Worm (Caenorhabditis elegans) whole organism, L2 larva: ENCODE measurements around the gene srh-277.
A peak's percentile ranks its signal among the peaks of the same experiment; 100 is the strongest.

ENCODE experiments used
- aly-2 ChIP-seq: fragments of 150-350 bp; optimal IDR thresholded peaks from 2 replicates; lab custom pipeline; 2014; ENCODE audit warnings: missing biosample characterization, missing genetic modification characterization
- ceh-16 ChIP-seq: fragments of 150-350 bp; optimal IDR thresholded peaks from 2 replicates; lab custom pipeline; 2014; ENCODE audit warnings: missing biosample characterization, missing genetic modification characterization
- egl-27 ChIP-seq: sonication (generic microtip); optimal IDR thresholded peaks from 3 replicates; lab custom pipeline; 2017; ENCODE audit warnings: missing biosample characterization, missing genetic modification reagents, missing genetic modification characterization
- elt-1 ChIP-seq: fragments of 150-350 bp; optimal IDR thresholded peaks from 2 replicates; lab custom pipeline; 2014; ENCODE audit warnings: missing biosample characterization, missing genetic modification characterization
- lin-13 ChIP-seq: fragments of 150-350 bp; optimal IDR thresholded peaks from 2 replicates; lab custom pipeline; 2014; ENCODE audit warnings: missing biosample characterization, missing genetic modification reagents, missing genetic modification characterization
- nhr-77 ChIP-seq: fragments of 150-350 bp; optimal IDR thresholded peaks from 2 replicates; lab custom pipeline; 2014; ENCODE audit warnings: missing biosample characterization, missing genetic modification characterization
- peb-1 ChIP-seq: fragments of 150-350 bp; optimal IDR thresholded peaks from 2 replicates; lab custom pipeline; 2014; ENCODE audit warnings: missing biosample characterization, missing genetic modification characterization
- snpc-4 ChIP-seq: fragments of 150-350 bp; optimal IDR thresholded peaks from 2 replicates; lab custom pipeline; 2014; ENCODE audit warnings: missing biosample characterization, missing genetic modification characterization
- unc-39 ChIP-seq: fragments of 150-350 bp; optimal IDR thresholded peaks from 2 replicates; lab custom pipeline; 2014; ENCODE audit warnings: missing biosample characterization, missing genetic modification characterization
- unc-55 ChIP-seq: fragments of 150-350 bp; sonication (generic microtip); optimal IDR thresholded peaks from 3 replicates; lab custom pipeline; 2014; ENCODE audit warnings: missing biosample characterization, missing genetic modification reagents, missing genetic modification characterization
- zag-1 ChIP-seq: fragments of 150-350 bp; optimal IDR thresholded peaks from 2 replicates; lab custom pipeline; 2014; ENCODE audit warnings: missing biosample characterization, missing genetic modification characterization

DNA sequence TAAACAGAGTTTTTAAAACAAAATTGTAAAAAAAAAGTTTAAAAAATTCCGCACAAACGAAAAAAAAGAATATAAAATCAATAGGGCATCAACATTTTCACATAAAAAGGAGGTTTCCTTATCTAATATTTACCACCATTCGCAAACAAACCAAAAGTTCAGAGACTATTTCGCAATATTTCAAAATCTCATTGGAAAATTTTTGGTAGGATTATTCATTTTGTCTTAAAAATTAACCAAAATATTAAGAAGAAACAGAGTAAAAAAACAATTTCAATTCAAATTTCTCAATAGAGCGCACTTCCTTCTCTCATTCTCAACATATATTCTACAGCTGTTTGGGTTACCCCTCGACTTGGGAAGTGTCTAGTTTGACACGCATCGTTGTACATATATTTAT, 22.9 kb upstream of the srh-277 start:
- TF ChIP-seq snpc-4 (tag; lab: Kevin White, UChicago) (no peak), ceh-16 (tag; lab: Kevin White, UChicago) (no peak), aly-2 (tag; lab: Kevin White, UChicago) (no peak), elt-1 (tag; lab: Kevin White, UChicago) (no peak), egl-27 (no peak), zag-1 (tag; lab: Kevin White, UChicago) (no peak), unc-39 (no peak), nhr-77 (no peak), lin-13 (GFP tag; lab: Kevin White, UChicago) (no peak), peb-1 (tag; lab: Kevin White, UChicago) (no peak), unc-55 (GFP tag; lab: Kevin White, UChicago) (peak; percentile 56)
